Worm (Caenorhabditis elegans) whole organism, L1 larva: Measurements from ENCODE around the gene F19G12.8.
A peak's percentile ranks its signal among the peaks of the same experiment; 100 is the strongest.

Experiments
- ama-1 ChIP-seq: fragments of 150-350 bp; optimal IDR thresholded peaks from 2 replicates; lab custom pipeline; 2014
- egl-27 ChIP-seq, 2 experiments: fragments of 150-350 bp in 1 of 2; sonication (generic microtip); optimal IDR thresholded peaks; 3 replicates each; lab custom pipeline; 2017 to 2018; ENCODE audit warnings: missing biosample characterization in 2 of 2, missing genetic modification characterization in 2 of 2, missing genetic modification reagents in 2 of 2
- elt-3 ChIP-seq, 6 experiments: fragments of 150-350 bp in 1 of 6; sonication (generic microtip); optimal IDR thresholded peaks; 2 replicates each; lab custom pipeline; 2017 to 2018; ENCODE audit warnings: missing biosample characterization in 6 of 6, missing genetic modification characterization in 6 of 6, inconsistent platforms in 1 of 6
- fkh-10 ChIP-seq: sonication (generic microtip); optimal IDR thresholded peaks from 2 replicates; lab custom pipeline; 2017; ENCODE audit warnings: missing biosample characterization, missing genetic modification reagents, missing genetic modification characterization
- hlh-17 ChIP-seq: fragments of 200-800 bp; sonication (Bioruptor generic); optimal IDR thresholded peaks from 2 replicates; lab custom pipeline; 2018; ENCODE audit warnings: missing genetic modification characterization, mild to moderate bottlenecking, missing compliant biosample characterization, moderate library complexity, borderline replicate concordance
- isw-1 ChIP-seq: fragments of 200-800 bp; sonication (Bioruptor generic); IDR thresholded peaks from 2 replicates; pipeline ENCODE4 v1.3.6; 2022; ENCODE audit warnings: missing genetic modification characterization, missing compliant biosample characterization
- nhr-11 ChIP-seq: fragments of 150-350 bp; optimal IDR thresholded peaks from 2 replicates; lab custom pipeline; 2014; ENCODE audit warnings: missing biosample characterization, missing genetic modification characterization
- nhr-77 ChIP-seq: fragments of 150-350 bp; optimal IDR thresholded peaks from 2 replicates; lab custom pipeline; 2014; ENCODE audit warnings: missing biosample characterization, missing genetic modification characterization
- rnt-1 ChIP-seq: sonication (generic microtip); optimal IDR thresholded peaks from 2 replicates; lab custom pipeline; 2016; ENCODE audit warnings: mild to moderate bottlenecking, missing genetic modification characterization, moderate library complexity, missing compliant biosample characterization
- sptf-1 ChIP-seq: fragments of 150-350 bp; optimal IDR thresholded peaks from 2 replicates; lab custom pipeline; 2014; ENCODE audit warnings: missing biosample characterization, missing genetic modification characterization
- unc-62 ChIP-seq: fragments of 150-350 bp; optimal IDR thresholded peaks from 2 replicates; lab custom pipeline; 2014; ENCODE audit warnings: missing biosample characterization, missing genetic modification reagents, missing genetic modification characterization

DNA sequence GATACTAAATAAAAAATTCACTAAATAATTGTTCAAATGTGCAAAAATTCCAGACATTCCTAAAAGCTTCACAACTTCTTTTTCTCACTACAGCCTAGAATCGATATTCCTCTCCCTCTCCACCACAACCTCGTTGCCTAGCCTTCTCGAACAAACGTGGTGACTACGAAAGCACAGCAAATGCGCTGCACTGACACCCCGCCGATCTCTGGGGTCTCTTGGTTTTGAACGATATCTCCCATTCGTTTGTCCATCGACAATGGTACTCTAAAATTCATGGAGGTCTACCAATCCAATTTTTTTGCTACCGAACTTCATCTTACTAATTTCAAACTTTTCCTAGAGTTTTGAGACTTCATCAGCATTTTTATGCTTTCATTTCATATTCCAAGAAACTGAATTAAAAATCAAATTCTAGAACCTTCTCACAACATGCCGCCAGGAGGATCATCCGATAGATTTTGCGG, 33.3 kb downstream of the F19G12.8 start, which contains the start of gene W05H7.1:
- TF ChIP-seq hlh-17 (GFP tag; lab: Kevin White, UChicago) = no peak
- TF ChIP-seq ama-1 = no peak
- no peak for TF ChIP-seq egl-27 (tag; optimal IDR thresholded peaks at IDR 0.05; lab: Kevin White, UChicago)
- TF ChIP-seq sptf-1 (tag; lab: Kevin White, UChicago) = no peak
- no peak for TF ChIP-seq fkh-10 (GFP tag; lab: Kevin White, UChicago)
- no peak for TF ChIP-seq elt-3 (tag; optimal IDR thresholded peaks at IDR 0.05; lab: Kevin White, UChicago)
- TF ChIP-seq unc-62 (GFP tag; lab: Kevin White, UChicago) = no peak
- TF ChIP-seq nhr-11 (tag; lab: Kevin White, UChicago) = no peak
- TF ChIP-seq rnt-1 (tag; lab: Kevin White, UChicago) = peak; percentile 31
- no peak for TF ChIP-seq isw-1 (GFP tag; lab: Robert Waterston, UW)
- no peak for TF ChIP-seq nhr-77 (tag; lab: Kevin White, UChicago)
